Worm (Caenorhabditis elegans): ENCODE results near the gene mrpl-22.

ce11 chrIII:10634034-10634433, 18.8 kb downstream of the mrpl-22 start:
- TF ChIP-seq nhr-12 (tag; optimal IDR thresholded peaks at IDR 0.05) (no peak), nhr-28 (tag; optimal IDR thresholded peaks at IDR 0.05) (no peak), nhr-11 (tag; optimal IDR thresholded peaks at IDR 0.05) (peak; percentile 68), lin-39 (tag; optimal IDR thresholded peaks at IDR 0.05) (peak; percentile 20), fkh-10 (GFP tag; optimal IDR thresholded peaks at IDR 0.05) (peak; percentile 75), mep-1 (tag; optimal IDR thresholded peaks at IDR 0.05) (peak; percentile 58), nhr-84 (tag; optimal IDR thresholded peaks at IDR 0.05) (no peak), elt-2 (tag; optimal IDR thresholded peaks at IDR 0.05) (peak; percentile 67), blmp-1 (tag; optimal IDR thresholded peaks at IDR 0.05) (peak; percentile 59), ama-1 (optimal IDR thresholded peaks at IDR 0.05) (no peak), ces-1 (GFP tag; optimal IDR thresholded peaks at IDR 0.05) (no peak), ceh-82 (tag; optimal IDR thresholded peaks at IDR 0.05) (peak; percentile 64 to 97 (median 89))

All from whole organism, L1 larva.